Fruit fly (Drosophila melanogaster) whole organism, embryonic: ENCODE results near the gene CG17646.
A peak's percentile ranks its signal among the peaks of the same experiment; 100 is the strongest.

ENCODE experiments used
- Adf1 ChIP-seq: fragments of 200-800 bp; sonication (Bioruptor generic); IDR thresholded peaks from 2 replicates; pipeline ENCODE4 v1.3.6; 2022; ENCODE audit warnings: missing biosample characterization, missing genetic modification characterization
- CG10431 ChIP-seq: fragments of 200-800 bp; sonication (Bioruptor generic); optimal IDR thresholded peaks from 3 replicates; lab custom pipeline; 2018; ENCODE audit warnings: missing biosample characterization, mild to moderate bottlenecking, missing genetic modification characterization
- CG10565 ChIP-seq: fragments of 200-800 bp; sonication (Bioruptor generic); optimal IDR thresholded peaks from 3 replicates; lab custom pipeline; 2016; ENCODE audit warnings: missing biosample characterization, mild to moderate bottlenecking, missing genetic modification characterization
- CG1233 ChIP-seq: fragments of 200-800 bp; sonication (Bioruptor generic); optimal IDR thresholded peaks from 4 replicates; lab custom pipeline; 2018; ENCODE audit warnings: missing biosample characterization, mild to moderate bottlenecking, missing genetic modification characterization
- CG12769 ChIP-seq: fragments of 200-800 bp; sonication (Bioruptor generic); optimal IDR thresholded peaks from 2 replicates; lab custom pipeline; 2019; ENCODE audit warnings: missing biosample characterization, mild to moderate bottlenecking, missing genetic modification characterization, moderate library complexity
- CG13894 ChIP-seq: fragments of 200-800 bp; sonication (Bioruptor generic); optimal IDR thresholded peaks from 3 replicates; lab custom pipeline; 2018; ENCODE audit warnings: missing biosample characterization, mild to moderate bottlenecking, missing genetic modification characterization, moderate library complexity
- CG17829 ChIP-seq: fragments of 200-800 bp; optimal IDR thresholded peaks from 2 replicates; lab custom pipeline; 2019; ENCODE audit warnings: missing biosample characterization, mild to moderate bottlenecking, missing genetic modification characterization, moderate library complexity
- CG18011 ChIP-seq: fragments of 200-800 bp; sonication (Bioruptor generic); optimal IDR thresholded peaks from 2 replicates; lab custom pipeline; 2017; ENCODE audit warnings: missing biosample characterization, missing genetic modification characterization, mild to moderate bottlenecking, moderate library complexity, missing genotype
- CG18262 ChIP-seq: fragments of 200-800 bp; optimal IDR thresholded peaks from 3 replicates; lab custom pipeline; 2019; ENCODE audit warnings: missing biosample characterization, mild to moderate bottlenecking, missing genetic modification characterization, moderate library complexity
- CG18476 ChIP-seq: fragments of 200-800 bp; sonication (Bioruptor generic); optimal IDR thresholded peaks from 2 replicates; lab custom pipeline; 2016; ENCODE audit warnings: missing biosample characterization, mild to moderate bottlenecking, missing genetic modification characterization
- CG2116 ChIP-seq: fragments of 200-800 bp; sonication (Bioruptor generic); optimal IDR thresholded peaks from 3 replicates; lab custom pipeline; 2018; ENCODE audit warnings: missing biosample characterization, mild to moderate bottlenecking, missing genetic modification characterization
- CG31224 ChIP-seq: fragments of 200-800 bp; sonication (Bioruptor generic); IDR thresholded peaks from 2 replicates; pipeline ENCODE4 v1.3.6; 2022; ENCODE audit warnings: missing biosample characterization, missing genetic modification characterization
- CG32767 ChIP-seq: fragments of 200-800 bp; sonication (Bioruptor generic); IDR thresholded peaks from 2 replicates; pipeline ENCODE4 v1.3.6; 2022; ENCODE audit warnings: missing biosample characterization, missing genetic modification characterization
- CG5953 ChIP-seq: fragments of 200-800 bp; sonication (Bioruptor generic); IDR thresholded peaks from 2 replicates; pipeline ENCODE4 v1.3.6; 2022; ENCODE audit warnings: missing biosample characterization, missing genetic modification characterization
- CG7745 ChIP-seq: fragments of 200-800 bp; sonication (Bioruptor generic); optimal IDR thresholded peaks from 2 replicates; lab custom pipeline; 2018; ENCODE audit warnings: missing biosample characterization, mild to moderate bottlenecking, missing genetic modification characterization, moderate library complexity
- CG7839 ChIP-seq: fragments of 200-800 bp; sonication (Bioruptor generic); optimal IDR thresholded peaks from 3 replicates; lab custom pipeline; 2018; ENCODE audit warnings: missing biosample characterization, mild to moderate bottlenecking, missing genetic modification characterization, moderate library complexity
- CG8089 ChIP-seq: fragments of 200-800 bp; sonication (Bioruptor generic); optimal IDR thresholded peaks from 3 replicates; lab custom pipeline; 2016; ENCODE audit warnings: missing biosample characterization, missing genetic modification characterization
- CG8765 ChIP-seq: fragments of 200-800 bp; sonication (Bioruptor generic); IDR thresholded peaks from 2 replicates; pipeline ENCODE4 v1.3.6; 2022; ENCODE audit warnings: missing biosample characterization, missing genetic modification characterization
- CG9215 ChIP-seq: fragments of 200-800 bp; sonication (Bioruptor generic); IDR thresholded peaks from 2 replicates; pipeline ENCODE4 v1.3.6; 2022; ENCODE audit warnings: missing biosample characterization, missing genetic modification characterization
- CG9876 ChIP-seq: fragments of 200-800 bp; sonication (Bioruptor generic); optimal IDR thresholded peaks from 2 replicates; lab custom pipeline; 2016; ENCODE audit warnings: missing biosample characterization, missing genetic modification characterization
- Ets65A ChIP-seq: fragments of 200-800 bp; sonication (Bioruptor generic); peaks from one replicate; lab custom pipeline; 2016; ENCODE audit warnings: missing biosample characterization, missing genetic modification characterization
- Ets97D ChIP-seq: fragments of 200-800 bp; sonication (Bioruptor generic); optimal IDR thresholded peaks from 3 replicates; lab custom pipeline; 2016; ENCODE audit warnings: missing biosample characterization, missing genetic modification characterization
- HLH4C ChIP-seq: fragments of 200-800 bp; sonication (Bioruptor generic); IDR thresholded peaks from 3 replicates; pipeline ENCODE4 v1.3.6; 2022; ENCODE audit warnings: missing biosample characterization, missing genetic modification characterization; ENCODE audit not compliant: partially characterized antibody
- Hmr ChIP-seq: fragments of 200-800 bp; sonication (Bioruptor generic); optimal IDR thresholded peaks from 3 replicates; lab custom pipeline; 2017; ENCODE audit warnings: mild to moderate bottlenecking, missing biosample characterization, missing genetic modification reagents, missing genetic modification characterization
- Jarid2 ChIP-seq: fragments of 200-800 bp; sonication (Bioruptor generic); optimal IDR thresholded peaks from 3 replicates; lab custom pipeline; 2017; ENCODE audit warnings: mild to moderate bottlenecking, missing biosample characterization, missing genetic modification reagents, missing genetic modification characterization
- NC2β ChIP-seq: fragments of 200-800 bp; sonication (Bioruptor generic); optimal IDR thresholded peaks from 2 replicates; lab custom pipeline; 2016; ENCODE audit warnings: missing biosample characterization, missing genetic modification characterization
- Nf-YC ChIP-seq: fragments of 200-800 bp; optimal IDR thresholded peaks from 3 replicates; lab custom pipeline; 2019; ENCODE audit warnings: missing biosample characterization, mild to moderate bottlenecking, missing genetic modification characterization, moderate library complexity
- NfI ChIP-seq: fragments of 200-800 bp; sonication (Bioruptor generic); optimal IDR thresholded peaks from 3 replicates; lab custom pipeline; 2018; ENCODE audit warnings: missing biosample characterization, mild to moderate bottlenecking, missing genetic modification characterization, moderate library complexity
- Oli ChIP-seq: fragments of 200-800 bp; sonication (Bioruptor generic); optimal IDR thresholded peaks from 2 replicates; lab custom pipeline; 2018; ENCODE audit warnings: missing biosample characterization, mild to moderate bottlenecking, missing genetic modification characterization, moderate library complexity
- Opbp ChIP-seq: fragments of 200-800 bp; sonication (Bioruptor generic); IDR thresholded peaks from 3 replicates; pipeline ENCODE4 v1.3.6; 2022; ENCODE audit warnings: missing biosample characterization, missing genetic modification characterization; ENCODE audit not compliant: partially characterized antibody
- Xrp1 ChIP-seq: fragments of 200-800 bp; sonication (Bioruptor generic); IDR thresholded peaks from 2 replicates; pipeline ENCODE4 v1.3.6; 2022; ENCODE audit warnings: missing biosample characterization, missing genetic modification characterization
- abd-A ChIP-seq: fragments of 200-800 bp; sonication (Bioruptor generic); optimal IDR thresholded peaks from 3 replicates; lab custom pipeline; 2019; ENCODE audit warnings: missing biosample characterization, mild to moderate bottlenecking, missing genetic modification characterization, moderate library complexity
- bab2 ChIP-seq: fragments of 200-800 bp; sonication (Bioruptor generic); optimal IDR thresholded peaks from 2 replicates; lab custom pipeline; 2016; ENCODE audit warnings: missing biosample characterization, missing genetic modification characterization
- chn ChIP-seq: fragments of 200-800 bp; sonication (Bioruptor generic); optimal IDR thresholded peaks from 2 replicates; lab custom pipeline; 2016; ENCODE audit warnings: missing biosample characterization, missing genetic modification characterization
- danr ChIP-seq: fragments of 200-800 bp; sonication (Bioruptor generic); IDR thresholded peaks from 2 replicates; pipeline ENCODE4 v1.3.6; 2022; ENCODE audit warnings: missing biosample characterization, missing genetic modification characterization
- ems ChIP-seq: fragments of 200-800 bp; sonication (Bioruptor generic); optimal IDR thresholded peaks from 3 replicates; lab custom pipeline; 2016; ENCODE audit warnings: missing biosample characterization, missing genetic modification characterization
- en ChIP-seq: fragments of 200-800 bp; sonication (Bioruptor generic); optimal IDR thresholded peaks from 2 replicates; lab custom pipeline; 2016; ENCODE audit warnings: missing biosample characterization, missing genetic modification characterization
- jigr1 ChIP-seq: fragments of 200-800 bp; sonication (Bioruptor generic); IDR thresholded peaks from 3 replicates; pipeline ENCODE4 v1.3.6; 2022; ENCODE audit warnings: missing biosample characterization, missing genetic modification characterization
- jumu ChIP-seq: fragments of 200-800 bp; sonication (Bioruptor generic); optimal IDR thresholded peaks from 3 replicates; lab custom pipeline; 2016; ENCODE audit warnings: missing biosample characterization, missing genetic modification characterization
- ken ChIP-seq: fragments of 200-800 bp; sonication (Bioruptor generic); IDR thresholded peaks from 3 replicates; pipeline ENCODE4 v1.3.6; 2022; ENCODE audit warnings: missing biosample characterization, missing genetic modification characterization
- nerfin-1 ChIP-seq: fragments of 200-800 bp; sonication (Bioruptor generic); optimal IDR thresholded peaks from 3 replicates; lab custom pipeline; 2019; ENCODE audit warnings: missing biosample characterization, mild to moderate bottlenecking, missing genetic modification characterization, moderate library complexity
- prd ChIP-seq, 3 experiments: fragments of >200 bp in 2 of 3; fragments of 200-800 bp in 1 of 3; sonication (Bioruptor generic) in 1 of 3; optimal IDR thresholded peaks in 2 of 3; IDR thresholded peaks in 1 of 3; 2 replicates in 2 of 3; 3 replicates in 1 of 3; pipeline versions ENCODE4 v1.3.6 to Lab custom; 2017 to 2022; ENCODE audit warnings: missing biosample characterization in 1 of 3, missing genetic modification characterization in 1 of 3
- ranshi ChIP-seq: fragments of 200-800 bp; sonication (Bioruptor generic); IDR thresholded peaks from 2 replicates; pipeline ENCODE4 v1.3.6; 2022; ENCODE audit warnings: missing biosample characterization, missing genetic modification characterization
- ro ChIP-seq: fragments of 200-800 bp; sonication (Bioruptor generic); IDR thresholded peaks from 2 replicates; pipeline ENCODE4 v1.3.6; 2022; ENCODE audit warnings: missing biosample characterization, missing genetic modification characterization
- sens ChIP-seq: fragments of 200-800 bp; sonication (Bioruptor generic); peaks from one replicate; lab custom pipeline; 2016; ENCODE audit warnings: missing biosample characterization, missing genetic modification characterization
- sqz ChIP-seq: fragments of 200-800 bp; sonication (Bioruptor generic); optimal IDR thresholded peaks from 3 replicates; lab custom pipeline; 2018; ENCODE audit warnings: missing biosample characterization, mild to moderate bottlenecking, missing genetic modification characterization
- tna ChIP-seq: fragments of 200-800 bp; sonication (Bioruptor generic); IDR thresholded peaks from 2 replicates; pipeline ENCODE4 v1.3.6; 2022; ENCODE audit warnings: missing biosample characterization, missing genetic modification characterization; ENCODE audit not compliant: partially characterized antibody
- trh ChIP-seq: fragments of 200-800 bp; sonication (Bioruptor generic); optimal IDR thresholded peaks from 2 replicates; lab custom pipeline; 2016; ENCODE audit warnings: missing biosample characterization, missing genetic modification characterization
- vfl ChIP-seq: fragments of 200-800 bp; sonication (Bioruptor generic); optimal IDR thresholded peaks from 2 replicates; lab custom pipeline; 2016; ENCODE audit warnings: missing biosample characterization, missing genetic modification characterization
- vnd ChIP-seq: fragments of 200-800 bp; sonication (Bioruptor generic); IDR thresholded peaks from 3 replicates; pipeline ENCODE4 v1.3.6; 2022; ENCODE audit warnings: missing biosample characterization, missing genetic modification characterization; ENCODE audit not compliant: partially characterized antibody

CG17646 gene

DNA sequence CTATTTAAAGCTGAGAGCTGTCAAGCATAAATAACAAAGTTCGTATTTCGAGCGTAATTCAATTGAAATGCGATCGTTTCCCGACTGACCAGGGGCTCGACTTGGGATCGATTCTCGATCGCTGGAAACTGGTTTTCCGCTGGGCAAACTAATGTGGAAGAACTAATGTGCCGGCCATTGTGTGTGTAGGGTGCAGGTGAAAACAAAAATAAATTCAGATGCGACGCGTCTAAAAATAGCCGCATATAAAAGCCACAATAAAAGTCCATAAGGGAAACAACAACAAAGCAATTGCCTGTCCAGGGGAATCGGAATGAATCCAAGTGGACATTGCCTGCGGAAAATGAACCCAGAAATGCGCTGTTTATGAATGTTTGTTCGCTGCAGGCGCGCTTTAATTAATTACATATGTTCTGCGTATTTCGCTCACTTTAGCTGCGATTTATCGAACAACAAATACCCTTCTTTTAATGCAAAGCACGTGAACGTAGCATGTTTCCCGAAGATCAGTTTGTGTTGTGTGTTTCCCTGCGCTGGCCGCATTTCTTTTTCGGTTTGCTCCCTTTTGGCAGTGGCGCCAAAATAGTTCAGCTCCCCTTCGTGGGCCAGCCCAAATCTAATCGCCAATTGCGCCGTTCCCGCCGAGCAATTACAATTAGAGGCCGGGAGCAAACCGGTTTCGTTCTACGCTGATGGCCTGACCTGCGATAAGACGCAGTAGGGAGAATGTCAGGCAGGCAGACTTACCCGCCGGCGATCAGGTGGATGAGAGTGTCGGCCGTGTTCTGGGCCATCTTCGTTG lies 9.0 kb upstream of the CG17646 start (continued):
- TF ChIP-seq CG7839 (tag; lab: Kevin White, UChicago) (peak; percentile 43), Hmr (peak; percentile 5), abd-A (tag; lab: Kevin White, UChicago) (peak; percentile 70), sens (GFP tag; lab: Kevin White, UChicago) (no peak), sqz (GFP tag; lab: Kevin White, UChicago) (no peak), ro (GFP tag; lab: Robert Waterston, UW) (no peak), CG5953 (no peak), Oli (no peak), CG31224 (GFP tag; lab: Robert Waterston, UW) (no peak), en (GFP tag; lab: Kevin White, UChicago) (no peak), HLH4C (GFP tag; lab: Robert Waterston, UW) (no peak), Xrp1 (GFP tag; lab: Robert Waterston, UW) (no peak), CG32767 (GFP tag; lab: Robert Waterston, UW) (no peak), bab2 (GFP tag; lab: Kevin White, UChicago) (no peak), CG9215 (GFP tag; lab: Robert Waterston, UW) (no peak), danr (no peak), Ets97D (GFP tag; lab: Kevin White, UChicago) (no peak), Nf-YC (peak; percentile 7), chn (no peak), vfl (no peak), trh (GFP tag; lab: Kevin White, UChicago) (no peak), Ets65A (GFP tag; lab: Kevin White, UChicago) (no peak), jigr1 (GFP tag; lab: Robert Waterston, UW) (no peak), CG7745 (no peak), Adf1 (no peak), jumu (no peak), CG9876 (GFP tag; lab: Kevin White, UChicago) (no peak), CG8089 (GFP tag; lab: Kevin White, UChicago) (no peak), prd (optimal IDR thresholded peaks at IDR 0.05; lab: Kevin White, UChicago) (no peak), prd (GFP tag; IDR thresholded peaks at IDR 0.05; lab: Robert Waterston, UW) (no peak), CG2116 (GFP tag; lab: Kevin White, UChicago) (no peak), ken (no peak), NfI (GFP tag; lab: Kevin White, UChicago) (peak; percentile 39), CG10431 (GFP tag; lab: Kevin White, UChicago) (no peak), vnd (GFP tag; lab: Robert Waterston, UW) (no peak), CG18011 (GFP tag; lab: Kevin White, UChicago) (no peak), CG12769 (tag; lab: Kevin White, UChicago) (peak; percentile 90), nerfin-1 (tag; lab: Kevin White, UChicago) (peak; percentile 12), ems (GFP tag; lab: Kevin White, UChicago) (no peak), CG17829 (tag; lab: Kevin White, UChicago) (peak; percentile 32), tna (GFP tag; lab: Robert Waterston, UW) (no peak), Jarid2 (no peak), NC2β (GFP tag; lab: Kevin White, UChicago) (no peak), CG18262 (tag; lab: Kevin White, UChicago) (peak; percentile 24), CG1233 (GFP tag; lab: Kevin White, UChicago) (peak; percentile 14), ranshi (GFP tag; lab: Robert Waterston, UW) (no peak), CG8765 (no peak), Opbp (GFP tag; lab: Robert Waterston, UW) (no peak), CG10565 (GFP tag; lab: Kevin White, UChicago) (no peak), CG18476 (GFP tag; lab: Kevin White, UChicago) (no peak), CG13894 (tag; lab: Kevin White, UChicago) (peak; percentile 49)
